Fruit fly (Drosophila melanogaster) whole organism, prepupa: Measurements from ENCODE around the gene CG15414.

Experiments used
- CG8319 ChIP-seq: fragments of 200-800 bp; sonication (Bioruptor generic); optimal IDR thresholded peaks from 3 replicates; lab custom pipeline; 2016; ENCODE audit warnings: missing biosample characterization, missing genetic modification characterization
- OdsH ChIP-seq: fragments of 200-800 bp; sonication (Bioruptor generic); optimal IDR thresholded peaks from 3 replicates; lab custom pipeline; 2016; ENCODE audit warnings: missing biosample characterization, missing genetic modification characterization
- Sox102F ChIP-seq: fragments of 200-800 bp; sonication (Bioruptor generic); optimal IDR thresholded peaks from 2 replicates; lab custom pipeline; 2016; ENCODE audit warnings: missing biosample characterization, mild to moderate bottlenecking, missing genetic modification characterization

DNA sequence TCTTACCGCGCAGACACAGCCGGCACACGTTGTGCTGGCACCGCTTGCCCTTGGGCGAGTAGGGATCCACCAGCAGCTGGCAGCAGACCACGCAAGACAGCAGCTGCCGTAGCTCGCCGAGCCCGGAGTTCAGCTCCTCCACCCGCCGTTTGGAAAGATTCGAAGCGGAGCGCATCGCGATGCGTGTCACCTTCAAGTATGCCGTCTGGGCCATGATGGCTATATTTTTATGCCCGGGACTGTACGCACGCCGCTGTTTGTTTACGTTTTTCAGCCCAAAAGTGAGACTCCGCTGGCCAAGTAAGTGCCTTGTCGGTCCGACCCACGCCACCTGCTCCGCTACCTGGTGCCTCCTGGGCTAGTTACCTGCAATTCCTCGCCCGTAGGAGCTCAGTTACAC, 25.4 kb downstream of the CG15414 start:
- no peak for TF ChIP-seq Sox102F (GFP tag; lab: Kevin White, UChicago)
- no peak for TF ChIP-seq CG8319 (GFP tag; lab: Kevin White, UChicago)
- TF ChIP-seq OdsH (GFP tag; lab: Kevin White, UChicago): no peak
